ENCODE assay signal across 6 worm cellular contexts in genomic region chrIII:6946382-6946781, ce11.
A peak's percentile ranks its signal among the peaks of the same experiment; 100 is the strongest.
TF ChIP-seq lines count a peak whose summit lies in the region.

let-711 (plus strand) TSS chrIII:6946718.

TF ChIP-seq in whole organism, L1 larva, 84 proteins besides CTCF, POLR2A, EP300 and RAD21 (continues in another document):
- peak; percentile 41 for TF ChIP-seq nhr-71 (tag; optimal IDR thresholded peaks at IDR 0.05; lab: Kevin White, UChicago)
- TF ChIP-seq blmp-1 (tag; optimal IDR thresholded peaks at IDR 0.05; lab: Kevin White, UChicago): peak; percentile 36
- peak; percentile 25 for TF ChIP-seq nhr-20 (tag; optimal IDR thresholded peaks at IDR 0.05; lab: Kevin White, UChicago)
- TF ChIP-seq nhr-28 (tag; optimal IDR thresholded peaks at IDR 0.05; lab: Kevin White, UChicago): no peak
- peak; percentile 22 to 47 for TF ChIP-seq lsy-2 (tag; optimal IDR thresholded peaks at IDR 0.05; lab: Kevin White, UChicago)
- no peak for TF ChIP-seq fos-1 (tag; optimal IDR thresholded peaks at IDR 0.05; lab: Kevin White, UChicago)
- TF ChIP-seq fkh-4 (tag; optimal IDR thresholded peaks at IDR 0.05; lab: Kevin White, UChicago; ENCODE audit: borderline replicate concordance): no peak
- no peak for TF ChIP-seq snpc-4 (tag; optimal IDR thresholded peaks at IDR 0.05; lab: Kevin White, UChicago)
- no peak for TF ChIP-seq grh-1 (GFP tag; IDR thresholded peaks at IDR 0.05; lab: Robert Waterston, UW)
- TF ChIP-seq hpl-2 (GFP tag; optimal IDR thresholded peaks at IDR 0.05; lab: Kevin White, UChicago): no peak
- TF ChIP-seq mab-9 (GFP tag; IDR thresholded peaks at IDR 0.05; lab: Robert Waterston, UW): no peak
- TF ChIP-seq rnt-1 (tag; optimal IDR thresholded peaks at IDR 0.05; lab: Kevin White, UChicago): peak; percentile 8
- no peak for TF ChIP-seq irx-1 (tag; optimal IDR thresholded peaks at IDR 0.05; lab: Kevin White, UChicago)
- TF ChIP-seq lin-35 (GFP tag; optimal IDR thresholded peaks at IDR 0.05; lab: Kevin White, UChicago): peak; percentile 37 to 52
- TF ChIP-seq pax-3 (tag; optimal IDR thresholded peaks at IDR 0.05; lab: Kevin White, UChicago): no peak

TF ChIP-seq in whole organism, L2 larva, 48 proteins besides CTCF, POLR2A, EP300 and RAD21:
- TF ChIP-seq lsy-2 (tag; optimal IDR thresholded peaks at IDR 0.05; lab: Kevin White, UChicago) (peak in 1 of 2 experiments; percentile 37), C34F6.9 (tag; optimal IDR thresholded peaks at IDR 0.05; lab: Kevin White, UChicago) (peak; percentile 26), unc-62 (GFP tag; optimal IDR thresholded peaks at IDR 0.05; lab: Kevin White, UChicago) (no peak), unc-55 (GFP tag; optimal IDR thresholded peaks at IDR 0.05; lab: Kevin White, UChicago) (peak; percentile 20)

TF ChIP-seq in whole organism, L3 larva, 47 proteins besides CTCF, POLR2A, EP300 and RAD21:
- peak; percentile 32 for TF ChIP-seq nfya-1 (tag; optimal IDR thresholded peaks at IDR 0.05; lab: Kevin White, UChicago; ENCODE audit: insufficient read depth)
- TF ChIP-seq egl-27 (tag; optimal IDR thresholded peaks at IDR 0.05; lab: Kevin White, UChicago): no peak
- peak; percentile 9 for TF ChIP-seq pha-4 (tag; optimal IDR thresholded peaks at IDR 0.05; lab: Kevin White, UChicago)

TF ChIP-seq in whole organism, L4 larva, 104 proteins besides CTCF, POLR2A, EP300 and RAD21:
- no peak for TF ChIP-seq nhr-77 (tag; optimal IDR thresholded peaks at IDR 0.05; lab: Kevin White, UChicago)
- TF ChIP-seq lsy-2 (tag; optimal IDR thresholded peaks at IDR 0.05; lab: Kevin White, UChicago): peak in 1 of 2 experiments; percentile 27
- no peak for TF ChIP-seq ceh-44 (GFP tag; IDR thresholded peaks at IDR 0.05; lab: Robert Waterston, UW)
- peak; percentile 56 for TF ChIP-seq aha-1 (tag; lab: Kevin White, UChicago)
- no peak for TF ChIP-seq ceh-32 (tag; optimal IDR thresholded peaks at IDR 0.05; lab: Kevin White, UChicago; ENCODE audit: poor library complexity)
- no peak for TF ChIP-seq Y105C5A.15 (GFP tag; IDR thresholded peaks at IDR 0.05; lab: Robert Waterston, UW)
- no peak for TF ChIP-seq daf-16 (GFP tag; optimal IDR thresholded peaks at IDR 0.05; lab: Kevin White, UChicago)
- TF ChIP-seq daf-16 (tag; optimal IDR thresholded peaks at IDR 0.05; lab: Kevin White, UChicago): peak; percentile 18
- peak; percentile 97 for TF ChIP-seq Y48G9A.11 (GFP tag; IDR thresholded peaks at IDR 0.05; lab: Robert Waterston, UW)
- TF ChIP-seq T20F7.1 (GFP tag; optimal IDR thresholded peaks at IDR 0.05; lab: Kevin White, UChicago): peak; percentile 95
- no peak for TF ChIP-seq lin-15B (tag; optimal IDR thresholded peaks at IDR 0.05; lab: Kevin White, UChicago)
- TF ChIP-seq zfp-3 (GFP tag; conservative IDR thresholded peaks at IDR 0.05; lab: Robert Waterston, UW): no peak
- TF ChIP-seq mes-2 (tag; optimal IDR thresholded peaks at IDR 0.05; lab: Kevin White, UChicago; ENCODE audit: poor library complexity, severe bottlenecking): peak; percentile 28
- peak; percentile 4 for TF ChIP-seq hlh-30 (tag; optimal IDR thresholded peaks at IDR 0.05; lab: Kevin White, UChicago; ENCODE audit: insufficient read depth)
- no peak for TF ChIP-seq F26F4.8 (GFP tag; conservative IDR thresholded peaks at IDR 0.05; lab: Robert Waterston, UW)

TF ChIP-seq in whole organism, mixed stage, embryonic, 35 proteins besides CTCF, POLR2A, EP300 and RAD21:
- TF ChIP-seq blmp-1 (tag; optimal IDR thresholded peaks at IDR 0.05; lab: Kevin White, UChicago) (no peak), elt-3 (tag; optimal IDR thresholded peaks at IDR 0.05; lab: Kevin White, UChicago) (no peak), lin-13 (tag; optimal IDR thresholded peaks at IDR 0.05; lab: Kevin White, UChicago) (no peak), nhr-28 (tag; optimal IDR thresholded peaks at IDR 0.05; lab: Kevin White, UChicago) (no peak), hlh-1 (tag; optimal IDR thresholded peaks at IDR 0.05; lab: Kevin White, UChicago) (peak; percentile 58)
TF ChIP-seq in whole organism, mixed stage, embryonic: peak in this region for 1.

TF ChIP-seq in whole organism, young adult, 124 proteins besides CTCF, POLR2A, EP300 and RAD21:
- TF ChIP-seq cebp-2 (GFP tag; IDR thresholded peaks at IDR 0.05; lab: Robert Waterston, UW) (no peak), hsf-1 (GFP tag; IDR thresholded peaks at IDR 0.05; lab: Robert Waterston, UW) (0 out of 2 replicates have a peak, but pooled peaks have one; percentile 39), F33H1.4 (GFP tag; IDR thresholded peaks at IDR 0.05; lab: Robert Waterston, UW) (peak; percentile 62), madf-6 (GFP tag; IDR thresholded peaks at IDR 0.05; lab: Robert Waterston, UW) (peak; percentile 92), attf-3 (GFP tag; conservative IDR thresholded peaks at IDR 0.05; lab: Robert Waterston, UW) (peak; percentile 95), snpc-4 (GFP tag; optimal IDR thresholded peaks at IDR 0.05; lab: Kevin White, UChicago) (peak; percentile 22), snpc-4 (tag; optimal IDR thresholded peaks at IDR 0.05; lab: Kevin White, UChicago) (no peak), madf-3 (GFP tag; IDR thresholded peaks at IDR 0.05; lab: Robert Waterston, UW) (0 out of 2 replicates have a peak, but pooled peaks have one; percentile 79), dox-1 (GFP tag; IDR thresholded peaks at IDR 0.05; lab: Robert Waterston, UW) (peak; percentile 18; the same call in 1 of the 2 replicates), ceh-91 (GFP tag; IDR thresholded peaks at IDR 0.05; lab: Robert Waterston, UW) (peak; percentile 78), F49E8.2 (tag; optimal IDR thresholded peaks at IDR 0.05; lab: Kevin White, UChicago; ENCODE audit: insufficient read depth) (no peak), lsl-1 (GFP tag; optimal IDR thresholded peaks at IDR 0.05; lab: Kevin White, UChicago) (peak; percentile 48), K12H6.12 (tag; optimal IDR thresholded peaks at IDR 0.05; lab: Kevin White, UChicago) (no peak), K11D2.4 (GFP tag; IDR thresholded peaks at IDR 0.05; lab: Robert Waterston, UW) (no peak), nhr-80 (tag; optimal IDR thresholded peaks at IDR 0.05; lab: Kevin White, UChicago) (no peak), efl-1 (GFP tag; optimal IDR thresholded peaks at IDR 0.05; lab: Kevin White, UChicago) (peak; percentile 89), madf-8 (GFP tag; conservative IDR thresholded peaks at IDR 0.05; lab: Robert Waterston, UW) (peak; percentile 79), ama-1 (optimal IDR thresholded peaks at IDR 0.05; lab: Kevin White, UChicago) (no peak), ama-1 (GFP tag; optimal IDR thresholded peaks at IDR 0.05; lab: Kevin White, UChicago) (no peak), D2030.7 (GFP tag; IDR thresholded peaks at IDR 0.05; lab: Robert Waterston, UW) (peak; percentile 53), lin-54 (GFP tag; optimal IDR thresholded peaks at IDR 0.05; lab: Kevin White, UChicago) (peak; percentile 55), xnd-1 (tag; optimal IDR thresholded peaks at IDR 0.05; lab: Kevin White, UChicago) (peak; percentile 60), ekl-4 (GFP tag; IDR thresholded peaks at IDR 0.05; lab: Robert Waterston, UW) (0 out of 2 replicates have a peak, but pooled peaks have one; percentile 29), snpc-3.4 (tag; optimal IDR thresholded peaks at IDR 0.05; lab: Kevin White, UChicago) (peak; percentile 7), dpl-1 (GFP tag; optimal IDR thresholded peaks at IDR 0.05; lab: Kevin White, UChicago) (peak; percentile 37), nfya-1 (tag; optimal IDR thresholded peaks at IDR 0.05; lab: Kevin White, UChicago; ENCODE audit: borderline replicate concordance, insufficient read depth) (no peak), Y95B8A.8 (GFP tag; IDR thresholded peaks at IDR 0.05; lab: Robert Waterston, UW) (0 out of 2 replicates have a peak, but pooled peaks have one; percentile 7)
